Worm (Caenorhabditis elegans): Measurements from ENCODE around the gene F49E11.7.

The F49E11.7 gene

ce11 chrIV:13026762-13027161 lies 25.9 kb upstream of the F49E11.7 start (continued):
- TF ChIP-seq snpc-1.1 (tag; optimal IDR thresholded peaks at IDR 0.05; ENCODE audit: insufficient read depth) (no peak), hlh-12 (tag; optimal IDR thresholded peaks at IDR 0.05) (no peak), nhr-27 (tag; optimal IDR thresholded peaks at IDR 0.05) (no peak), let-526 (GFP tag; IDR thresholded peaks at IDR 0.05) (0 out of 2 replicates have a peak, but pooled peaks have one; percentile 38), lag-1 (GFP tag; IDR thresholded peaks at IDR 0.05) (no peak), dox-1 (GFP tag; IDR thresholded peaks at IDR 0.05) (peak; percentile 61; the same call in 1 of the 2 replicates), mxl-1 (tag; optimal IDR thresholded peaks at IDR 0.05) (no peak), madf-8 (GFP tag; conservative IDR thresholded peaks at IDR 0.05) (no peak), ets-4 (GFP tag; optimal IDR thresholded peaks at IDR 0.05) (peak; percentile 70), tlf-1 (GFP tag; optimal IDR thresholded peaks at IDR 0.05) (peak; percentile 18), dpl-1 (GFP tag; optimal IDR thresholded peaks at IDR 0.05) (no peak), egrh-3 (GFP tag; IDR thresholded peaks at IDR 0.05) (0 out of 2 replicates have a peak, but pooled peaks have one; percentile 5), let-607 (tag; optimal IDR thresholded peaks at IDR 0.05) (peak; percentile 34 to 46), hsf-1 (GFP tag; IDR thresholded peaks at IDR 0.05) (0 out of 2 replicates have a peak, but pooled peaks have one; percentile 10), aptf-2 (GFP tag; conservative IDR thresholded peaks at IDR 0.05) (no peak), F23B12.7 (tag; optimal IDR thresholded peaks at IDR 0.05; ENCODE audit: insufficient read depth) (no peak), B0019.2 (GFP tag; conservative IDR thresholded peaks at IDR 0.05) (no peak), ceh-91 (GFP tag; IDR thresholded peaks at IDR 0.05) (no peak), rec-8 (tag; optimal IDR thresholded peaks at IDR 0.05) (no peak), ama-1 (optimal IDR thresholded peaks at IDR 0.05) (no peak), ama-1 (GFP tag; optimal IDR thresholded peaks at IDR 0.05) (no peak), C06A6.2 (GFP tag; conservative IDR thresholded peaks at IDR 0.05) (no peak), ZK185.1 (tag; optimal IDR thresholded peaks at IDR 0.05; ENCODE audit: poor library complexity, severe bottlenecking) (no peak)

ce11 chrIV:13027801-13028641 lies 24.6 kb upstream of the F49E11.7 start:
- no peak for TF ChIP-seq snpc-1.3 (tag; optimal IDR thresholded peaks at IDR 0.05; ENCODE audit: insufficient read depth)
- TF ChIP-seq zfh-2 (GFP tag; conservative IDR thresholded peaks at IDR 0.05) = 0 out of 2 replicates have a peak, but pooled peaks have one; percentile 44
- no peak for TF ChIP-seq mcd-1 (GFP tag; IDR thresholded peaks at IDR 0.05)
- no peak for TF ChIP-seq atf-7 (tag; optimal IDR thresholded peaks at IDR 0.05)
- TF ChIP-seq egl-44 (GFP tag; IDR thresholded peaks at IDR 0.05) = 0 out of 2 replicates have a peak, but pooled peaks have one; percentile 25

ce11 chrIV:13028746-13029673 lies 23.7 kb upstream of the F49E11.7 start:
- TF ChIP-seq ets-4 (GFP tag; optimal IDR thresholded peaks at IDR 0.05) (no peak), F33H1.4 (GFP tag; IDR thresholded peaks at IDR 0.05) (peak; percentile 63), atf-7 (tag; optimal IDR thresholded peaks at IDR 0.05) (no peak), D2030.7 (GFP tag; IDR thresholded peaks at IDR 0.05) (peak; percentile 78), lin-35 (GFP tag; optimal IDR thresholded peaks at IDR 0.05) (peak in 1 of 3 experiments; percentile 67), let-607 (tag; optimal IDR thresholded peaks at IDR 0.05) (no peak), snpc-3.4 (tag; optimal IDR thresholded peaks at IDR 0.05) (peak; percentile 81), dpl-1 (GFP tag; optimal IDR thresholded peaks at IDR 0.05) (peak; percentile 49), nhr-90 (tag; optimal IDR thresholded peaks at IDR 0.05) (no peak), bed-2 (GFP tag; IDR thresholded peaks at IDR 0.05) (no peak), ceh-27 (GFP tag; optimal IDR thresholded peaks at IDR 0.05) (no peak), madf-6 (GFP tag; IDR thresholded peaks at IDR 0.05) (peak; percentile 89), ZK185.1 (tag; optimal IDR thresholded peaks at IDR 0.05; ENCODE audit: poor library complexity, severe bottlenecking) (no peak), dox-1 (GFP tag; IDR thresholded peaks at IDR 0.05) (peak; percentile 44; the same call in 1 of the 2 replicates), nhr-80 (tag; optimal IDR thresholded peaks at IDR 0.05) (peak; percentile 49), hmg-1.2 (GFP tag; IDR thresholded peaks at IDR 0.05) (no peak; the same call in 1 of the 2 replicates), Y53F4B.3 (GFP tag; IDR thresholded peaks at IDR 0.05) (no peak), xnd-1 (tag; optimal IDR thresholded peaks at IDR 0.05) (peak; percentile 66), bed-1 (GFP tag; IDR thresholded peaks at IDR 0.05) (no peak)

Measured in whole organism, young adult.